Fruit fly (Drosophila melanogaster) whole organism, embryonic: ENCODE results near the gene slmb.
A peak's percentile ranks its signal among the peaks of the same experiment; 100 is the strongest.

Experiments
- Abd-B ChIP-seq: fragments of 200-800 bp; sonication (Bioruptor generic); optimal IDR thresholded peaks from 2 replicates; lab custom pipeline; 2018; ENCODE audit warnings: missing biosample characterization, mild to moderate bottlenecking, missing genetic modification characterization, moderate library complexity
- Awh ChIP-seq: fragments of 200-800 bp; sonication (Bioruptor generic); IDR thresholded peaks from 2 replicates; pipeline ENCODE4, ENCODE4 v1.3.6; 2022; ENCODE audit warnings: missing biosample characterization, missing genetic modification characterization
- B-H2 ChIP-seq: fragments of 200-800 bp; sonication (Bioruptor generic); optimal IDR thresholded peaks from 2 replicates; lab custom pipeline; 2018; ENCODE audit warnings: missing biosample characterization, mild to moderate bottlenecking, missing genetic modification characterization
- CG10147 ChIP-seq: fragments of 200-800 bp; sonication (Bioruptor generic); optimal IDR thresholded peaks from 2 replicates; lab custom pipeline; 2019; ENCODE audit warnings: missing biosample characterization, mild to moderate bottlenecking, missing genetic modification characterization, moderate library complexity
- CG10462 ChIP-seq: fragments of 200-800 bp; sonication (Bioruptor generic); optimal IDR thresholded peaks from 2 replicates; lab custom pipeline; 2016; ENCODE audit warnings: missing biosample characterization, missing genetic modification characterization
- CG12769 ChIP-seq: fragments of 200-800 bp; sonication (Bioruptor generic); optimal IDR thresholded peaks from 2 replicates; lab custom pipeline; 2019; ENCODE audit warnings: missing biosample characterization, mild to moderate bottlenecking, missing genetic modification characterization, moderate library complexity
- CG13287 ChIP-seq: fragments of 200-800 bp; sonication (Bioruptor generic); IDR thresholded peaks from 2 replicates; pipeline ENCODE4 v1.3.6; 2022; ENCODE audit warnings: missing biosample characterization, missing genetic modification characterization; ENCODE audit not compliant: partially characterized antibody
- CG13624 ChIP-seq: fragments of 200-800 bp; sonication (Bioruptor generic); optimal IDR thresholded peaks from 2 replicates; lab custom pipeline; 2016; ENCODE audit warnings: missing biosample characterization, missing genetic modification characterization
- CG14710 ChIP-seq: fragments of 200-800 bp; sonication (Bioruptor generic); optimal IDR thresholded peaks from 3 replicates; lab custom pipeline; 2019; ENCODE audit warnings: missing biosample characterization, mild to moderate bottlenecking, missing genetic modification characterization, moderate library complexity
- CG15514 ChIP-seq: fragments of 200-800 bp; sonication (Bioruptor generic); optimal IDR thresholded peaks from 3 replicates; lab custom pipeline; 2017; ENCODE audit warnings: missing biosample characterization, missing genetic modification characterization, mild to moderate bottlenecking, moderate library complexity, missing genetic modification reagents
- CG2199 ChIP-seq: fragments of 200-800 bp; sonication (Bioruptor generic); IDR thresholded peaks from 3 replicates; pipeline ENCODE4 v1.3.6; 2022; ENCODE audit warnings: missing biosample characterization, missing genetic modification characterization
- CG3163 ChIP-seq: fragments of 200-800 bp; sonication (Bioruptor generic); optimal IDR thresholded peaks from 3 replicates; lab custom pipeline; 2016; ENCODE audit warnings: missing biosample characterization, missing genetic modification characterization
- CG3726 ChIP-seq: fragments of 200-800 bp; sonication (Bioruptor generic); IDR thresholded peaks from 3 replicates; pipeline ENCODE4, ENCODE4 v1.3.6; 2022; ENCODE audit warnings: missing biosample characterization, missing genetic modification characterization
- CG4707 ChIP-seq: fragments of 200-800 bp; sonication (Bioruptor generic); optimal IDR thresholded peaks from 2 replicates; lab custom pipeline; 2018; ENCODE audit warnings: missing biosample characterization, mild to moderate bottlenecking, missing genetic modification characterization, moderate library complexity
- CG7839 ChIP-seq: fragments of 200-800 bp; sonication (Bioruptor generic); optimal IDR thresholded peaks from 3 replicates; lab custom pipeline; 2018; ENCODE audit warnings: missing biosample characterization, mild to moderate bottlenecking, missing genetic modification characterization, moderate library complexity
- CG7928 ChIP-seq: fragments of 200-800 bp; sonication (Bioruptor generic); optimal IDR thresholded peaks from 2 replicates; lab custom pipeline; 2017; ENCODE audit warnings: missing biosample characterization, mild to moderate bottlenecking, missing genetic modification characterization
- CG8290 ChIP-seq, 3 experiments: fragments of 200-800 bp; sonication (Bioruptor generic); optimal IDR thresholded peaks; 2 replicates each; lab custom pipeline; 2016 to 2019; ENCODE audit warnings: missing biosample characterization in 3 of 3, missing genetic modification characterization in 3 of 3, mild to moderate bottlenecking in 2 of 3, moderate library complexity in 1 of 3
- CoRest ChIP-seq: fragments of 200-800 bp; sonication (Bioruptor generic); optimal IDR thresholded peaks from 3 replicates; lab custom pipeline; 2018; ENCODE audit warnings: missing biosample characterization, mild to moderate bottlenecking, missing genetic modification characterization, moderate library complexity
- Dek ChIP-seq: fragments of 200-800 bp; sonication (Bioruptor generic); optimal IDR thresholded peaks from 3 replicates; lab custom pipeline; 2019; ENCODE audit warnings: missing biosample characterization, mild to moderate bottlenecking, missing genetic modification characterization, moderate library complexity
- Dll ChIP-seq: fragments of 200-800 bp; sonication (Bioruptor generic); IDR thresholded peaks from 4 replicates; pipeline ENCODE4 v1.3.6; 2022; ENCODE audit warnings: missing biosample characterization, missing genetic modification characterization; ENCODE audit not compliant: partially characterized antibody
- Dref ChIP-seq: fragments of 200-800 bp; sonication (Bioruptor generic); IDR thresholded peaks from 2 replicates; pipeline ENCODE4 v1.3.6; 2022; ENCODE audit warnings: missing biosample characterization, missing genetic modification characterization
- Gsc ChIP-seq: fragments of 200-800 bp; sonication (Bioruptor generic); IDR thresholded peaks from 2 replicates; pipeline ENCODE4 v1.3.6; 2022; ENCODE audit warnings: missing biosample characterization, missing genetic modification characterization
- HLH4C ChIP-seq: fragments of 200-800 bp; sonication (Bioruptor generic); IDR thresholded peaks from 3 replicates; pipeline ENCODE4 v1.3.6; 2022; ENCODE audit warnings: missing biosample characterization, missing genetic modification characterization; ENCODE audit not compliant: partially characterized antibody
- HmgD ChIP-seq: fragments of 200-800 bp; sonication (Bioruptor generic); optimal IDR thresholded peaks from 3 replicates; lab custom pipeline; 2016; ENCODE audit warnings: missing biosample characterization, missing genetic modification characterization
- Hmr ChIP-seq: fragments of 200-800 bp; sonication (Bioruptor generic); optimal IDR thresholded peaks from 3 replicates; lab custom pipeline; 2017; ENCODE audit warnings: mild to moderate bottlenecking, missing biosample characterization, missing genetic modification reagents, missing genetic modification characterization
- MESR4 ChIP-seq: fragments of 200-800 bp; sonication (Bioruptor generic); optimal IDR thresholded peaks from 2 replicates; lab custom pipeline; 2018; ENCODE audit warnings: missing biosample characterization, mild to moderate bottlenecking, missing genetic modification characterization, moderate library complexity
- Med ChIP-seq: fragments of 200-800 bp; sonication (Bioruptor generic); peaks from one replicate; lab custom pipeline; 2016; ENCODE audit warnings: missing biosample characterization, missing genetic modification characterization, mild to moderate bottlenecking, inconsistent platforms, moderate library complexity
- Pdp1 ChIP-seq, 2 experiments: fragments of 200-800 bp; sonication (Bioruptor generic); optimal IDR thresholded peaks; 3 replicates each; lab custom pipeline; 2016; ENCODE audit warnings: missing biosample characterization in 2 of 2, missing genetic modification characterization in 2 of 2, mild to moderate bottlenecking in 1 of 2, moderate library complexity in 1 of 2
- YL-1 ChIP-seq: fragments of 200-800 bp; sonication (Bioruptor generic); optimal IDR thresholded peaks from 3 replicates; lab custom pipeline; 2017; ENCODE audit warnings: missing biosample characterization, mild to moderate bottlenecking, missing genetic modification characterization
- cwo ChIP-seq: fragments of 200-800 bp; sonication (Bioruptor generic); optimal IDR thresholded peaks from 3 replicates; lab custom pipeline; 2017; ENCODE audit warnings: missing biosample characterization, missing genetic modification characterization, mild to moderate bottlenecking, moderate library complexity, missing genetic modification reagents
- exex ChIP-seq: fragments of 200-800 bp; sonication (Bioruptor generic); optimal IDR thresholded peaks from 4 replicates; lab custom pipeline; 2018; ENCODE audit warnings: missing biosample characterization, mild to moderate bottlenecking, missing genetic modification characterization, moderate library complexity
- ftz-f1 ChIP-seq: fragments of 200-800 bp; sonication (Bioruptor generic); optimal IDR thresholded peaks from 2 replicates; lab custom pipeline; 2016; ENCODE audit warnings: missing biosample characterization, missing genetic modification characterization
- gcm ChIP-seq: fragments of 200-800 bp; sonication (Bioruptor generic); optimal IDR thresholded peaks from 2 replicates; lab custom pipeline; 2019; ENCODE audit warnings: missing biosample characterization, mild to moderate bottlenecking, missing genetic modification characterization, moderate library complexity
- gem ChIP-seq: fragments of 200-800 bp; sonication (Bioruptor generic); optimal IDR thresholded peaks from 2 replicates; lab custom pipeline; 2019; ENCODE audit warnings: missing biosample characterization, mild to moderate bottlenecking, missing genetic modification characterization, moderate library complexity
- insv ChIP-seq, 2 experiments: fragments of 200-800 bp; sonication (Bioruptor generic); optimal IDR thresholded peaks; 3 replicates each; lab custom pipeline; 2016 to 2018; ENCODE audit warnings: missing biosample characterization in 2 of 2, missing genetic modification characterization in 2 of 2
- ken ChIP-seq: fragments of 200-800 bp; sonication (Bioruptor generic); IDR thresholded peaks from 3 replicates; pipeline ENCODE4 v1.3.6; 2022; ENCODE audit warnings: missing biosample characterization, missing genetic modification characterization
- nmo ChIP-seq: fragments of 200-800 bp; sonication (Bioruptor generic); optimal IDR thresholded peaks from 2 replicates; lab custom pipeline; 2018; ENCODE audit warnings: missing biosample characterization, mild to moderate bottlenecking, missing genetic modification characterization, moderate library complexity
- otp ChIP-seq: fragments of 200-800 bp; sonication (Bioruptor generic); IDR thresholded peaks from 3 replicates; pipeline ENCODE4, ENCODE4 v1.3.6; 2022; ENCODE audit warnings: missing biosample characterization, missing genetic modification characterization
- p53 ChIP-seq: fragments of 200-800 bp; sonication (Bioruptor generic); optimal IDR thresholded peaks from 2 replicates; lab custom pipeline; 2016; ENCODE audit warnings: missing biosample characterization, missing genetic modification characterization
- phol ChIP-seq: fragments of 200-800 bp; sonication (Bioruptor generic); optimal IDR thresholded peaks from 3 replicates; lab custom pipeline; 2018; ENCODE audit warnings: missing biosample characterization, mild to moderate bottlenecking, missing genetic modification characterization, moderate library complexity
- pros ChIP-seq: fragments of 200-800 bp; sonication (Bioruptor generic); optimal IDR thresholded peaks from 3 replicates; lab custom pipeline; 2019; ENCODE audit warnings: missing biosample characterization, mild to moderate bottlenecking, missing genetic modification characterization, moderate library complexity
- pzg ChIP-seq: fragments of 200-800 bp; sonication (Bioruptor generic); optimal IDR thresholded peaks from 3 replicates; lab custom pipeline; 2018; ENCODE audit warnings: missing biosample characterization, mild to moderate bottlenecking, missing genetic modification characterization, moderate library complexity
- seq ChIP-seq: fragments of 200-800 bp; sonication (Bioruptor generic); IDR thresholded peaks from 2 replicates; pipeline ENCODE4 v1.3.6; 2022; ENCODE audit warnings: missing biosample characterization, missing genetic modification characterization
- sob ChIP-seq: fragments of 200-800 bp; sonication (Bioruptor generic); IDR thresholded peaks from 2 replicates; pipeline ENCODE4 v1.3.6; 2022; ENCODE audit warnings: missing biosample characterization, missing genetic modification characterization
- ssp ChIP-seq: fragments of 200-800 bp; sonication (Bioruptor generic); IDR thresholded peaks from 2 replicates; pipeline ENCODE4 v1.3.6; 2022; ENCODE audit warnings: missing biosample characterization, missing genetic modification characterization
- stwl ChIP-seq: fragments of 200-800 bp; sonication (Bioruptor generic); optimal IDR thresholded peaks from 3 replicates; lab custom pipeline; 2018; ENCODE audit warnings: missing biosample characterization, mild to moderate bottlenecking, missing genetic modification characterization, moderate library complexity
- trem ChIP-seq: fragments of 200-800 bp; optimal IDR thresholded peaks from 3 replicates; lab custom pipeline; 2019; ENCODE audit warnings: missing biosample characterization, mild to moderate bottlenecking, missing genetic modification characterization, moderate library complexity
- zen ChIP-seq: fragments of 200-800 bp; sonication (Bioruptor generic); optimal IDR thresholded peaks from 3 replicates; lab custom pipeline; 2018; ENCODE audit warnings: missing biosample characterization, mild to moderate bottlenecking, missing genetic modification characterization, moderate library complexity
- zfh2 ChIP-seq: fragments of 200-800 bp; sonication (Bioruptor generic); optimal IDR thresholded peaks from 2 replicates; lab custom pipeline; 2016; ENCODE audit warnings: missing biosample characterization, missing genetic modification characterization

Gene slmb

DNA sequence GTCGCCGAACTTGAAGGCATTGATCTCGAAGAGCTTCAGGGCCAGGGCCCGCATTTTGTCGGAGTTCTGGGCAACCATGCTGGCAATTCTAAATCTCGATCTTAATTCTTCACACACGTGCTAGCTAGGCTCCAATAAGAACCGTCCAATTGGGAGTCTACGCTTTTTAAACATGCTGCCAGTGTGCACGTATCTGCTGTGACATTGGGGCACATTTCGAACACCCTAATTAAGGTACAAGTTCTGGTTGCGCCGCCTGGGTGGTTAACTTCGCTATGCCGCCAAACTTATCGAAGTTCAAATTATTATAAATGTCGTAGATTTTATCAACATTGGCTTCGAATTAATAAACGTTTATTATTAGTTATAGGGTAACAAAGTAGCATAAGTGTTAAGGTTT, 54.1 kb downstream of the slmb start, which contains the start of gene r-l (continued):
- TF ChIP-seq CG7839 (tag; lab: Kevin White, UChicago) (no peak), MESR4 (peak; percentile 62), zfh2 (GFP tag; lab: Kevin White, UChicago) (peak; percentile 4), p53 (GFP tag; lab: Kevin White, UChicago) (peak; percentile 44), HLH4C (GFP tag; lab: Robert Waterston, UW) (peak; percentile 19; the same call in 1 of the 3 replicates), CoRest (tag; lab: Kevin White, UChicago) (peak; percentile 45), ftz-f1 (GFP tag; lab: Kevin White, UChicago) (peak; percentile 80), HmgD (GFP tag; lab: Kevin White, UChicago) (peak; percentile 72), sob (0 out of 2 replicates have a peak, but pooled peaks have one; percentile 19), CG13624 (peak; percentile 69), pros (GFP tag; lab: Kevin White, UChicago) (no peak), phol (tag; lab: Kevin White, UChicago) (peak; percentile 60), CG2199 (no peak), Abd-B (GFP tag; lab: Kevin White, UChicago) (peak; percentile 39), B-H2 (GFP tag; lab: Kevin White, UChicago) (peak; percentile 17), CG7928 (GFP tag; lab: Kevin White, UChicago) (peak; percentile 21), CG4707 (GFP tag; lab: Kevin White, UChicago) (no peak), Med (GFP tag; lab: Kevin White, UChicago) (peak; percentile 88), CG15514 (peak; percentile 89), CG13287 (peak; percentile 64; the same call in 1 of the 2 replicates), ken (GFP tag; lab: Robert Waterston, UW) (no peak), zen (peak; percentile 76), insv (GFP tag; optimal IDR thresholded peaks at IDR 0.05; lab: Kevin White, UChicago) (peak; percentile 96 to 99), pzg (GFP tag; lab: Kevin White, UChicago) (peak; percentile 98), seq (GFP tag; lab: Robert Waterston, UW) (no peak), Hmr (peak; percentile 46), gem (tag; lab: Kevin White, UChicago) (no peak), stwl (tag; lab: Kevin White, UChicago) (peak; percentile 54), CG3726 (GFP tag; lab: Robert Waterston, UW) (no peak), YL-1 (GFP tag; lab: Kevin White, UChicago) (peak; percentile 59), cwo (GFP tag; lab: Kevin White, UChicago) (peak; percentile 40), CG14710 (tag; lab: Kevin White, UChicago) (peak; percentile 71), CG3163 (no peak), otp (peak; percentile 26; the same call in 1 of the 3 replicates), Dref (GFP tag; lab: Robert Waterston, UW) (peak; percentile 93), CG10462 (GFP tag; lab: Kevin White, UChicago) (no peak), nmo (GFP tag; lab: Kevin White, UChicago) (peak; percentile 31), CG8290 (GFP tag; optimal IDR thresholded peaks at IDR 0.05; lab: Kevin White, UChicago) (no peak), CG8290 (tag; optimal IDR thresholded peaks at IDR 0.05; lab: Kevin White, UChicago) (peak in 1 of 2 experiments; percentile 77), exex (tag; lab: Kevin White, UChicago) (peak; percentile 81), Awh (no peak), ssp (GFP tag; lab: Robert Waterston, UW) (no peak), Pdp1 (GFP tag; optimal IDR thresholded peaks at IDR 0.05; lab: Kevin White, UChicago) (peak in 1 of 2 experiments; percentile 51), CG10147 (GFP tag; lab: Kevin White, UChicago) (peak; percentile 32), CG12769 (tag; lab: Kevin White, UChicago) (peak; percentile 42), Dll (GFP tag; lab: Robert Waterston, UW) (0 out of 4 replicates have a peak, but pooled peaks have one; percentile 12), Gsc (GFP tag; lab: Robert Waterston, UW) (no peak), Dek (peak; percentile 49), trem (tag; lab: Kevin White, UChicago) (peak; percentile 48), gcm (GFP tag; lab: Kevin White, UChicago) (peak; percentile 2)
